Fruit fly (Drosophila melanogaster): ENCODE results near the gene SP1173.
A peak's percentile ranks its signal among the peaks of the same experiment; 100 is the strongest.

DNA sequence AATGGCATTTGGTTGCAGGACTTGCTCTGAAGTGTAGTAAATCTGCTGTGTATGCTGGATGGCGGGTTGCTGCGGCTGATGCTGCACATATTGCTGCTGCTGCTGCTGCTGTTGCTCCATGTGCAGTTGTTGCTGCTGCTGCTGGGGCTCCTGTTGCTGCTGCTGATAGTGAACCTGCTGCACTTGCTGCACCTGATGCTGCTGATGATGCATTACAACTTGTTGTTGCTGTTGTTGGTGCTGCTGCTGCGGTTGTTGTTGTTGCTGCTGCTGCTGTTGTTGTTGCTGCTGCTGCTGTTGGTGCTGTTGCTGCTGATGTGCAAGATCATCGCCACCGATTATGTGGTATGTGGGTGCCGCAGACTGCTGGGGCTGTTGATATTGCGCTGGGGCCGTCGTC, 47.5 kb upstream of the SP1173 start:
- no peak for TF ChIP-seq dl (GFP tag; optimal IDR thresholded peaks at IDR 0.05; ENCODE audit: insufficient read depth in 1 of 2, partially characterized antibody in 2 of 2)
- no peak for TF ChIP-seq psq (GFP tag; optimal IDR thresholded peaks at IDR 0.05)
- no peak for TF ChIP-seq dsf (GFP tag; optimal IDR thresholded peaks at IDR 0.05; ENCODE audit: borderline replicate concordance)
- no peak for TF ChIP-seq pan (optimal IDR thresholded peaks at IDR 0.05)
- no peak for TF ChIP-seq Mio (GFP tag; optimal IDR thresholded peaks at IDR 0.05)
- TF ChIP-seq usp (GFP tag; optimal IDR thresholded peaks at IDR 0.05) = no peak
- TF ChIP-seq Dfd (GFP tag; optimal IDR thresholded peaks at IDR 0.05) = peak; percentile 95
- no peak for TF ChIP-seq brk (GFP tag; optimal IDR thresholded peaks at IDR 0.05)
- TF ChIP-seq sage (GFP tag; optimal IDR thresholded peaks at IDR 0.05) = no peak
- no peak for TF ChIP-seq lola (GFP tag; optimal IDR thresholded peaks at IDR 0.05)
